Fruit fly (Drosophila melanogaster): ENCODE results near the gene CG14292.
A peak's percentile ranks its signal among the peaks of the same experiment; 100 is the strongest.

Gene CG14292

dm6 chr3R:18924636-18924977 lies 19.2 kb upstream of the CG14292 start:
- TF ChIP-seq Eip78C (GFP tag), result no peak
- no peak for TF ChIP-seq dsx (GFP tag; optimal IDR thresholded peaks at IDR 0.05; ENCODE audit: poor library complexity, severe bottlenecking)
- no peak for TF ChIP-seq Hr4 (GFP tag; optimal IDR thresholded peaks at IDR 0.05)
- TF ChIP-seq ss (GFP tag; optimal IDR thresholded peaks at IDR 0.05), result no peak
- TF ChIP-seq CG32006 (GFP tag; optimal IDR thresholded peaks at IDR 0.05), result no peak
- TF ChIP-seq dac (GFP tag; optimal IDR thresholded peaks at IDR 0.05), result no peak
- TF ChIP-seq achi (GFP tag; optimal IDR thresholded peaks at IDR 0.05), result no peak

DNA sequence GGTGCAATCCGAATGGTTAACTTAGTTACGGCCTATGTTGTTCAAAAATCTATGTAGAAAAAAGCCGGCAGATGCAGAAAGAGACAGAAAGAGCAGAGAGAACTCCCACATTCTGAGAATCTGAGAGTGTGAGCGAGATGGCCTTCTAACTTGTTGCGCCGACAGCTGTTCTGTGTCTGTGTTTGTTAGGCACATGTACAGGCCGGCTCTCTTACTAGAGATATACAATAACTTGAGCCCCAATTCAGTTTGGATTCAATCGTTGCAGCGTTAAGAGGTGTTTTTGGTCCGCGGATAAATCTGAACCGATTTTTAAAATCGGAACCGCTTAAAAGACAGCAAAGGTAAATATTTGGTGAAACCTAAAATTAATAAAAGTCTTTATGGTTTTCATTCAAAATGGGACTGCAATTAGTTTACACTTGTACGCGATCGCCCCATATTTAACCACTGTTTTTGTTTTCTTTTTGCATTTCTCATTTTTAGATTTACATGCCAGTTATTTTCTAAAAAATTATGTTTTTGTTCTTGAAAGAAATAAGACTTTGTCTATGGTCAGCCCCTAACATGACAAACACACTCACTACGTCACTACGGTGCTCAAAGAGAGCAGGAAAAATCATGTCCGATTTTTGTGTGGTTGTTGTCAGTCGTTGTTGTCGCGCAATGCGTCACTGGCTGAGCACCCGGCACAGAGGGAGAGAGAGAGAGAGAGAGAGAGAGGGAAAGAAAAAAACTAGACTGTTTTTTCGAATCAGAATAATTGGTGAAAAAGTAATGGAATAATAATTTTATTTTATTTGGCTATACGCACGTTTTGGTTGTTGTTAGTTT lies 18.6 kb upstream of the CG14292 start:
- TF ChIP-seq lz (GFP tag; optimal IDR thresholded peaks at IDR 0.05), result no peak
- TF ChIP-seq CG3919 (GFP tag; optimal IDR thresholded peaks at IDR 0.05), result peak; percentile 4
- TF ChIP-seq Eip78C (GFP tag), result peak; percentile 28
- TF ChIP-seq dsx (GFP tag; optimal IDR thresholded peaks at IDR 0.05; ENCODE audit: poor library complexity, severe bottlenecking), result peak; percentile 57
- peak; percentile 28 for TF ChIP-seq Sox102F (GFP tag; optimal IDR thresholded peaks at IDR 0.05)
- no peak for TF ChIP-seq Ets21C (GFP tag; optimal IDR thresholded peaks at IDR 0.05)
- peak; percentile 70 for TF ChIP-seq svp (GFP tag)
- peak; percentile 5; the same call in 1 of the 2 replicates for TF ChIP-seq CG15336 (GFP tag; IDR thresholded peaks at IDR 0.05)

DNA sequence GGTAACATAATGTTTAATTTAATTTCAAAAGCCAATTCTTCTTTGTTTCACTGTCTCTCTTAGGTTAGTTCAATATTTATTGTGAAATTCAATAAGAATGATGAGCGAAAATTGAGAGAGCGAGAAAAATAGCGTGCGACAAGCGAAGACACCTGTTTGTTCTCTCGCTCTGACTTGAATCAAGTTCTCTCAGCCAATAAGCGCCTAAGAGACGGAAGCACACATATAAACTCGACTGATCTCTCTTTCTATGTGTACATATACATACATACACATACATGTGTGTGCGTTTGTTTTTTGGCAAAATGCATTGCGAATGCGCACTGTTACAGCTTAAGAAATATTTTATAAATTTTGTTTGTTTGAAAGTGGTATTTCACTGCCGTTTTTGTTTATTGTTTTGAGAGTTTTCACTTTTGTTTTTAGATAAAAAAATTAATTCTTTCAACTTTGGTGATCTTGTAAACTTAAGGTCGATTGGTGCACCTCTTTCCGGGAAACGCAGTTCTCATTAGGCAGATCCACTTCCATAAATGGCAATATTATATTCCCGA lies 17.8 kb upstream of the CG14292 start:
- no peak for TF ChIP-seq OdsH (GFP tag; optimal IDR thresholded peaks at IDR 0.05)
- TF ChIP-seq Sox102F (GFP tag; optimal IDR thresholded peaks at IDR 0.05), result peak; percentile 5
- peak; percentile 32 for TF ChIP-seq Sox14 (GFP tag; optimal IDR thresholded peaks at IDR 0.05)
- TF ChIP-seq CG6163 (GFP tag; IDR thresholded peaks at IDR 0.05), result peak; percentile 38; the same call in 2 of the 3 replicates
- peak in 1 of 2 experiments; percentile 8 for TF ChIP-seq ss (GFP tag; optimal IDR thresholded peaks at IDR 0.05)
- peak; percentile 4 for TF ChIP-seq vri (GFP tag; optimal IDR thresholded peaks at IDR 0.05)
- TF ChIP-seq salr (GFP tag; optimal IDR thresholded peaks at IDR 0.05), result no peak
- no peak for TF ChIP-seq acj6 (GFP tag; optimal IDR thresholded peaks at IDR 0.05)
- TF ChIP-seq CG32006 (GFP tag; optimal IDR thresholded peaks at IDR 0.05), result peak; percentile 13
- TF ChIP-seq Eip93F (GFP tag; optimal IDR thresholded peaks at IDR 0.05), result peak; percentile 12
- TF ChIP-seq fkh (GFP tag; optimal IDR thresholded peaks at IDR 0.05), result peak; percentile 73
- peak; percentile 64 for TF ChIP-seq Eip78C (GFP tag)

dm6 chr3R:18918872-18919339 lies 13.5 kb upstream of the CG14292 start:
- no peak for TF ChIP-seq Hr38 (GFP tag; optimal IDR thresholded peaks at IDR 0.05)
- TF ChIP-seq Sox14 (GFP tag; optimal IDR thresholded peaks at IDR 0.05), result peak; percentile 29
- no peak for TF ChIP-seq CG34406 (GFP tag; optimal IDR thresholded peaks at IDR 0.05)
- TF ChIP-seq fkh (GFP tag; optimal IDR thresholded peaks at IDR 0.05), result peak; percentile 75
- peak; percentile 40; the same call in 1 of the 3 replicates for TF ChIP-seq eg (GFP tag; IDR thresholded peaks at IDR 0.05)
- TF ChIP-seq dac (GFP tag; optimal IDR thresholded peaks at IDR 0.05), result peak; percentile 4
- peak in 1 of 2 experiments; percentile 9 for TF ChIP-seq ss (GFP tag; optimal IDR thresholded peaks at IDR 0.05)
- peak; percentile 83 for TF ChIP-seq vri (GFP tag; optimal IDR thresholded peaks at IDR 0.05)
- no peak for TF ChIP-seq Ets21C (GFP tag; optimal IDR thresholded peaks at IDR 0.05)
- TF ChIP-seq net (GFP tag; optimal IDR thresholded peaks at IDR 0.05), result peak; percentile 4
- no peak for TF ChIP-seq CG32006 (GFP tag; optimal IDR thresholded peaks at IDR 0.05)

DNA sequence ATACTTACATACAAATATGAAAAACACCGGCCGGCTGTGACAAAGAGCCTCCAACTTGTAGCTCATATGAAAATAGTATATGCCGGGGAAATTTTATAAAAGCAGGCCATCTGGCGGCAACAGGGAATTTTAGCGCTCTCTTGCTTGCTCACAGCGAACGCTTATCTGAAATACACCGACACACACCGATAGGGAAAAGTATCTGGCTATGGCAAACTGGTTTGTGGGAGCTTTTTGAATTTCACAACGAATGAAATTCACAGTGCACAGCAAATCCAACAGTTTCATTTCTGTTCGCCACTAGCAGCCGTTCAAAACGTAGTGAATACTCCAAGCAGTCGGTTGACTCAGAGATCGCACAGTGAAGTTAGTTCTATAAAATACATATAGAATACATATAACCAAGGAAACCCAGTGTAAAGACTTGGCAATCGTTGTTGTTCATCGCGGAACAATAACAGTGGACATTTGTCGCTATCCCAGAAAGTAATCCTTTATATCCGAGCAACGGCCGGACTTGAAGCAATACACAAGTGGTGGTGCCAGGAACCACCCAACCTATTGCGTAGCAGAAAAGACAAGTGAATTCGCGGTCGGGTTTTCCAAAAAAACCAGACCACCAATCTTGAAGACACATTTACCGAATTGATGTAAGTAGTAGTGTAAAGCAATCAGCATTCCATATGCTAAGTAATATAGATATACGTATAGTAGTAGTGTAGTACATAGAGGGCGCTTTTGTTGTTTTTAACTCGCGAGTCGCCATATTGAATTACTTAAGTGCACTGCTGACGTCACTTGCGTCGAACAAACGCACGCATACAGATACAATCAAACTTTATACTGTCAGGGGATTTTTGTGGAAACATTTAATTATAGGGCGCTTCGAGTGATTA lies 12.8 kb upstream of the CG14292 start:
- TF ChIP-seq CG10669 (GFP tag; optimal IDR thresholded peaks at IDR 0.05) (peak; percentile 5), CG4318 (GFP tag; optimal IDR thresholded peaks at IDR 0.05) (no peak), CG11294 (GFP tag; IDR thresholded peaks at IDR 0.05) (no peak), dsx (GFP tag; optimal IDR thresholded peaks at IDR 0.05; ENCODE audit: poor library complexity, severe bottlenecking) (peak; percentile 51), CG9139 (GFP tag; optimal IDR thresholded peaks at IDR 0.05) (peak; percentile 67), CG6808 (GFP tag; optimal IDR thresholded peaks at IDR 0.05) (peak; percentile 17), esn (GFP tag; optimal IDR thresholded peaks at IDR 0.05) (peak; percentile 57), CG32006 (GFP tag; optimal IDR thresholded peaks at IDR 0.05) (no peak), svp (GFP tag) (peak; percentile 81), fkh (GFP tag; optimal IDR thresholded peaks at IDR 0.05) (no peak), Smox (GFP tag; optimal IDR thresholded peaks at IDR 0.05) (no peak), CG16779 (tag; optimal IDR thresholded peaks at IDR 0.05) (peak; percentile 23), Met (GFP tag; optimal IDR thresholded peaks at IDR 0.05) (peak; percentile 51), CG3919 (GFP tag; optimal IDR thresholded peaks at IDR 0.05) (peak; percentile 54), Eip78C (GFP tag) (peak; percentile 65), lz (GFP tag; optimal IDR thresholded peaks at IDR 0.05) (peak; percentile 20), CG7368 (GFP tag; optimal IDR thresholded peaks at IDR 0.05) (peak; percentile 4), vri (GFP tag; optimal IDR thresholded peaks at IDR 0.05) (peak; percentile 79), ss (GFP tag; optimal IDR thresholded peaks at IDR 0.05) (peak in 1 of 2 experiments; percentile 64), pdm3 (GFP tag; optimal IDR thresholded peaks at IDR 0.05) (peak; percentile 26), Sox102F (GFP tag; optimal IDR thresholded peaks at IDR 0.05) (peak; percentile 63), eg (GFP tag; IDR thresholded peaks at IDR 0.05) (peak; percentile 33; the same call in 1 of the 3 replicates)

All from whole organism, prepupa.